Worm (Caenorhabditis elegans): ENCODE data around the gene srt-38.
"Not testable (repeated sequence)": the region's sequence is repeated elsewhere in the genome, so short reads cannot be mapped to it uniquely, and the experiment has no call there.

Gene srt-38

DNA sequence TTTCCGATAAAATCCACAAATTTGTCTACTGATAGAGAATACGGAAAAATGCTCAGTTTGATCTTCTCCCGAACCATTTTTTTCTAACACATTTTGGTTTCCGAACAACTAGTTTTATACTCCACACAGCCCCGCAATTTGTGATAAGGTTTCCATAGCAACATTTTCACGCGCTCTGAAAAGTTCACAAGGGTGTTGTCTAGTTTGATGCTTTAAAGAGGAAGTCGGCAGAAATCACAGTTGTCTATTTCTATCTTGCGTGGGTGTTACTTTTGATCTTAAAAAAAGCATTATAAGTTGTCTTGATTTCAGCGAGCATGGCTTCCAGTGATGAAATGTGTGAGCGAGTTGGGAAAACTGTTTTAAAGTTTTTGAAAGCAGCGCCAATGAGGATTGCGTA is 28.6 kb upstream of the srt-38 start, which contains the start of gene ZC132.3:
ZC132.3 (minus strand) TSS at position 101 of the 400 bp plus-strand sequence.
- TF ChIP-seq madf-5 (GFP tag; IDR thresholded peaks at IDR 0.05) (no peak), nhr-76 (tag; optimal IDR thresholded peaks at IDR 0.05) (no peak), ceh-44 (GFP tag; IDR thresholded peaks at IDR 0.05) (no peak), duxl-1 (tag; optimal IDR thresholded peaks at IDR 0.05; ENCODE audit: poor library complexity) (no peak), hlh-30 (tag; optimal IDR thresholded peaks at IDR 0.05; ENCODE audit: insufficient read depth) (no peak), dmd-6 (GFP tag; IDR thresholded peaks at IDR 0.05) (no peak)

- TF ChIP-seq ceh-32 (tag; optimal IDR thresholded peaks at IDR 0.05; ENCODE audit: poor library complexity) = no peak
- TF ChIP-seq attf-4 (tag; optimal IDR thresholded peaks at IDR 0.05) = no peak
- TF ChIP-seq mes-2 (tag; optimal IDR thresholded peaks at IDR 0.05; ENCODE audit: poor library complexity, severe bottlenecking) = no peak
- no peak for TF ChIP-seq cey-2 (tag; optimal IDR thresholded peaks at IDR 0.05; ENCODE audit: borderline replicate concordance, insufficient read depth)
- no peak for TF ChIP-seq nhr-48 (tag; optimal IDR thresholded peaks at IDR 0.05)
- no peak for TF ChIP-seq D1046.2 (GFP tag; IDR thresholded peaks at IDR 0.05)
- TF ChIP-seq daf-19 (GFP tag; conservative IDR thresholded peaks at IDR 0.05) = no peak
- TF ChIP-seq set-16 (GFP tag; IDR thresholded peaks at IDR 0.05) = no peak
- TF ChIP-seq mep-1 (tag; optimal IDR thresholded peaks at IDR 0.05) = no peak
- TF ChIP-seq php-3 (GFP tag; IDR thresholded peaks at IDR 0.05) = no peak
- TF ChIP-seq R02D3.7 (tag; optimal IDR thresholded peaks at IDR 0.05) = no peak
- TF ChIP-seq nhr-41 (GFP tag; IDR thresholded peaks at IDR 0.05) = no peak
- no peak for TF ChIP-seq F44E2.7 (GFP tag; IDR thresholded peaks at IDR 0.05)
Observed at ce11 chrV:4298579-4298978, 27.4 kb upstream of the srt-38 start, which contains the start of gene ZC132.11. ZC132.11 (minus strand) TSS chrV:4298679.

ce11 chrV:4295920-4296319 is 24.8 kb upstream of the srt-38 start, which contains the start of gene F47D2.11:
F47D2.11 (minus strand) TSS chrV:4296020.
- TF ChIP-seq Y75B8A.6 (GFP tag; IDR thresholded peaks at IDR 0.05) = no peak
- peak in 1 of 2 experiments; percentile 14 for TF ChIP-seq unc-62 (GFP tag; optimal IDR thresholded peaks at IDR 0.05 in 1 of 2)
- TF ChIP-seq unc-62 (tag; optimal IDR thresholded peaks at IDR 0.05) = no peak

ce11 chrV:4293425-4293824 is 22.3 kb upstream of the srt-38 start, which contains the start of gene srh-194:
srh-194 (minus strand) TSS chrV:4293525.
- not testable (repeated sequence) for TF ChIP-seq attf-4 (tag; optimal IDR thresholded peaks at IDR 0.05); egl-27 (tag; optimal IDR thresholded peaks at IDR 0.05); zfp-3 (GFP tag; conservative IDR thresholded peaks at IDR 0.05)

DNA sequence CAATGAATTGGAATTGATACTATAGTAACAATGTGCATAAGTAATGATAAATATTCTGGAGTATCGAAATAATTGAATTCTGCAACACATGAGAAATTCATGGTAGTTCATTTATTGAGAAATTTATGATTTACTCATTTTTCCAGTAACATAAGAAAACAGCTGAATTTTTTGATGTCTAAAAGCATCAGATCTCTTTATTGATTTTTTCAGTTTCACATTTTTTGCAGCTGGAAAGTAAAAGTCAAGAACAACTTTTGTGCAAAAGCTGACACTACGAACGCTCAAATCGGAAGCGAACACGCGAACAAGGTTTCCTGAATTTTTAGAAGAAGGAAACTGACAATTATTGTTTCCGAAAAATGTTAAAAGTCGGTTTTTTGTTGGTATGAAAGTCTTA is 18.9 kb upstream of the srt-38 start, which contains the start of gene srh-193:
srh-193 (minus strand) TSS at position 101 of the 400 bp plus-strand sequence.
- peak; percentile 0 for TF ChIP-seq aha-1 (tag)

DNA sequence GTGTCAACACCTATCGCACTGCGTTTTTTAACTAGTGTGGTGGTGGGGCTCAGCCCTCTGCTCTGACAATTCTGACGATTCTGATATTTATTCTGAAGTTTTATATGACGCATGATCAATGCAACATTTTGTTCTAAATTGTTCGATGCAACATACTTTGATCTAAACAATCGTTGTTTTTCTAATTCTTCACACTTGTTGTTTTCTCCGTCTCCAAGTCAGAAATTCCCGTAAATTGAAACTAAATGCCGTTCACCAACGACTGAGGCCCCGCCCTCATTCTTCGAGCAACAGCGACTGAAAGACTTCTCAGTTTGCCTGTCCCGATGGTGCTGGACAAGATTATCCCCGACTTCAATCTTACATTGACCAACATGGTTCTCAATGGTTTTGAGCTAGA is 13.6 kb upstream of the srt-38 start, which contains the start of gene srt-19:
srt-19 (plus strand) TSS at position 301 of the 400 bp plus-strand sequence.
- not testable (repeated sequence) for TF ChIP-seq nhr-102 (tag; optimal IDR thresholded peaks at IDR 0.05); daf-8 (GFP tag; IDR thresholded peaks at IDR 0.05); lim-7 (GFP tag; IDR thresholded peaks at IDR 0.05)

DNA sequence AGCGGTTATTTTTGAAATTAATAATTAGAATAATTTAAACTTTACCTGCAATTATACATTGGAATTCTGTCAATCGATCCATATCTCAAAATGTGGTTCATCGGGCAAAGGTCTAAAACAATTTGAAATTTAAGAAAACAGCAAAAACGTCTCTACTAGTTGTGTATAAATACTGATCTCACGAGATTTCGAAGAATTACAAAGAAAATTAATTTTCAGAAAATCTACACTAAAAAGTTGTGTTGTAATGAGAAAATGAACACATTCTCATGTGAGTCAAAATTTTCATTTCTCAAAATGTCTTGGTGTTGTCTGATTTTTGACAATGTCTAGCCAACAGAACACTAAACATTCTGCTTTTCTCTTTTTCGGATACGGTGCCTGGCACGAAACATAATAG is 10.5 kb upstream of the srt-38 start, which contains the start of gene srt-37:
srt-37 (minus strand) TSS at position 101 of the 400 bp plus-strand sequence.
- not testable (repeated sequence) for TF ChIP-seq fkh-10 (GFP tag; optimal IDR thresholded peaks at IDR 0.05); nhr-41 (GFP tag; IDR thresholded peaks at IDR 0.05); hif-1 (tag; optimal IDR thresholded peaks at IDR 0.05)
